Worm (Caenorhabditis elegans) whole organism, dauer: ENCODE measurements around the gene dnj-8.

Experiments used
- unc-62 ChIP-seq: sonication (generic microtip); optimal IDR thresholded peaks from 2 replicates; lab custom pipeline; 2017; ENCODE audit warnings: missing biosample characterization, missing genetic modification reagents, missing genetic modification characterization

The dnj-8 gene

DNA sequence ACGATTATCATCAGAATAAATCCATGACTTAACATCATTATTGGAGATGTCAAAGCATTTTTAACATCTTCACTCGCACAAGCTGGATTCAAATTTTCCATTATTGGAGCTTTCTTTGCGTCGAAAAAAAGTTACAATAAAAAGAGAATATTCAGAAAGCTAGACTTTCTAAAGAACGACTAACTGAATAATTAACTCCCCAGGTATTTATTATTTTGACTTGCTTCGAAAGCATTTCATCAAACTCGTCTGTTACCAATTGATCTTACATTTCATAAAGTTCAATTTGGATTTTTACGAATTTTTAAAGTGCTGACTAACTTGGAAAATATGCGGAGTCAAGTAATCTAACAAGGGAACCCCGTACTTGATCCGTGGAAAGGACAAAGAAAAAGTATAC lies 22.2 kb downstream of the dnj-8 start, which contains the start of gene sra-29:
Gene sra-29 (minus strand): TSS at position 101 of the 400 bp plus-strand sequence.
- no peak for TF ChIP-seq unc-62 (GFP tag; lab: Kevin White, UChicago)

DNA sequence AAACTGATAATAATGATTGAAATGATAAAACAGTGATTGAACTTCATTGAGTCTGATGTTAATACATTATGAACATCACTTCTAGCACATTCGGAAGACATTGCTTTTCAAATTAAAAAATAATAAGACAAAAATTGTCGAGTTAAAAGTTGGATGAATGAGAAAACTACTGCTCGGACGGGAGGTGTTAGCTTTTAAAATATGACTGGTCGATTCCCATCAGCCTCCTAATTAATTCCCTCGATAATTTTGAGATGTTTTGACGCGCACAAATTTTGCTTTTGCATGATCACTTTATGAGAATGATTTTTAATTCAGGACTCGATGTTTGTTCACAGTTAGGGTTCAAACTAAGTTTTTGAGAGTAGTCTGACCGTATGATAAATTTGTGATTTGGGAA lies 24.2 kb downstream of the dnj-8 start, which contains the start of gene sra-28:
Gene sra-28 (minus strand): TSS at position 101 of the 400 bp plus-strand sequence.
- no peak for TF ChIP-seq unc-62 (GFP tag; lab: Kevin White, UChicago)

DNA sequence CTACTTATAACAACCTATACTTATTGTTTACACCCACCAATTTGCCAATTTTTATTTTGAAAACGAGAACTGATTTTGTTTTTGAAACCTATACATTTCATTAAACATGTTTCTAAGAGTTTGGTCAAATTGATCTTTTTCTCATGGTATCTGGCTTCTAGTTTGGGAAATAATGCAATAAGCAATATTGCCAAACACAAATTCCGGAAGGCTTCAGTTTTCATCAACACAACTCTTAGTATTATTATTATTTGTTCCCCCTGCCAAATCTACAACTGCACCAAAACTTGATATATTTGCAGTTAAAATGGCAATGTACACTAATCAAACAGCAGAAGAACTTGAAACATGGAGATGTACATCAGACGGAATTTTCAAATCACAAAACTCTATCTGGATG lies 29.2 kb downstream of the dnj-8 start, which contains the start of gene sra-27:
Gene sra-27 (plus strand): TSS at position 301 of the 400 bp plus-strand sequence.
- no peak for TF ChIP-seq unc-62 (GFP tag; lab: Kevin White, UChicago)

DNA sequence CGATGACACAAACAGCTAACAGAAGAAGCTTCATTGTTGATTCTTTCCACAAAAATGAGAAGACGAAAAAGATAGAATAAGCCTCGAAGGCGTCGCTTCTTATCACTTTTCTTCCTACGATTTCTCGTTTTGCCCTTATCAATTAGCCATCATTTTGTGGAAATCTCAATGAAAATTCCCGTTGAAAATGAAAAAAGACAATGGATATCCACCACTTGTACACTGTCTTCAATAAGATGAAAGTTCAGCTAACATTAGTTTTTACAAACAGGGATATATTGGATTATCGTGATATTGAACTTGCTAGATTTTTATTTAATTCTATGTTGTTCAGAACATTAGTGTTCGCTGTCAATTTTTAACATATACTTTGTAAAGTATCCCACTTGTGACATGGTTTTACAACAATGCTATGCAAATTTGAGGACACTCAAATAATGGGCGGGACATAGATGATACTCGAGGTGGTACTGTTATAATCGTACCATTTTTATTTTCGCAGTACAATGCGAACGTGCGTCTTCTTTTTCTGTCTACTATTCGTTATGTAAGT lies 31.2 kb downstream of the dnj-8 start, which contains the start of the genes F18C5.5 and F18C5.9:
Gene F18C5.5 (minus strand): TSS at position 101 of the 553 bp plus-strand sequence.
Gene F18C5.9 (plus strand): TSS at position 503 of the 553 bp plus-strand sequence.
- TF ChIP-seq unc-62 (GFP tag; lab: Kevin White, UChicago) = no peak

DNA sequence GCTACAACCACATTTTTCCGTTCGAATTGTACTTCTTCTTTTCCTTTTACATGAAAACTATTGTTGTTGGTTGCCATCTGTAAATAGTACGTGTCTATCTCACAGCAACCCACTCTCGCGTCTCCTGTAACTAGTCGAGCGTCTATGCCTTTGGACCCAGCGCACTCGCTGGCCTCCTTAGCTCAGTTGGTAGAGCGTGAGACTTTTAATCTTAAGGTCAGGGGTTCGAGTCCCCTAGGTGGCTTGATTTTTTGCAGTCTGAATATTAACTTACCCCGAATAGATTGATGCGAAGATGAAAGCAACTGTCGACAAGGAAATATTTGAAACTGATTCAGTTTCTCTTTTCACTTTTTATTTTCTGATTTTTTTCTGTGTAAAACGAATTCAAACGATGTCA lies 32.8 kb downstream of the dnj-8 start, which contains the start of gene mpz-3:
Gene mpz-3 (minus strand): TSS at position 320 of the 400 bp plus-strand sequence.
- no peak for TF ChIP-seq unc-62 (GFP tag; lab: Kevin White, UChicago)

DNA sequence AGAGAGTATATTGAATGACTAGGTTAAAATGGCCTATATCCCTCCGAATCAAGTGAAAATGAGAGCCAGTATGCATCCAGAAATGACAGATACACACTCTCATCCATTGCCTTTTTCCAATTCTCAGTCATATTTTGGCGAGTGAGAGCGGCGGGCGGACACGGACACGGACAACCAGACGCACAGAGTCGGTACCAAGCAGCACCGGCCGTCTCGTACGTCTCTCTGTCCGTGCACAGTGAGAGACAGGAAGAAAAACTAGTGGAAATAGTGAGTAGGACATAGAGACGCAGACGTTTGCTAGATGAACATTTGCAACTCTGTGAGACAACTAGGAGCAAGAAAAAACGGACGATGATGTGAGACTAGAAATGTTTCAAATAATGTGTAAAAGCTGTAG lies 34.6 kb downstream of the dnj-8 start:
- TF ChIP-seq unc-62 (GFP tag; lab: Kevin White, UChicago) = no peak

DNA sequence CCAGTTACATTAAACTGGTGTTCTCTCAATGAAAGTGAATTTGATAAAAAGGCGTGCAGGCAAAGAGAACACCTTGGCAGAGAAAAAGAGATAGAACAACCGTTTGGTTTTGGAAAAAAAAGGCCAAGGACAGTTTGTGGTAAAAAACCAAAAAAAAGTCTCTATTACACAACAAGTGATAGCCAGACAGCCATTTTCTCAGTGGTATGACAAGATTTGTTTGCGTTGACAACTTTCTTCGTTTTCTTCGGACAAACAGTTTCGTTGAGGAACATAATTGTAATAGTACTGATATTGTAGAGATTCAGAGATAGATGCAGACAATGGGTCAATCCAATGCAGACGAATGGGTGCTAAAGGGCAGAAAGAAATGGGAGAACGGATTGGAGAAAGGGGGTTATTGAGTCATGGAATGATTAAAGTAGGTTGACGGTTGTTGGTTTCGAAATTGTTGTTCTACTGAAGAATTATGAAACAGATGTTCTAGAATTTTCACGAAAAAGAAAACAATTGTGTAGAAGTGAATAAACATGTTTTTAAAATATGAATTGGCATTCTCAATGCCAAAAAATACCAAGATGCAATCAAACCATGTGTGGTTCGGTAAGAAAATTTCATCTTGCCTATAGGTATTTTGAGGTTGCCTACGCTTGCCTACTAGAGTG lies 35.5 kb downstream of the dnj-8 start:
- no peak for TF ChIP-seq unc-62 (GFP tag; lab: Kevin White, UChicago)

DNA sequence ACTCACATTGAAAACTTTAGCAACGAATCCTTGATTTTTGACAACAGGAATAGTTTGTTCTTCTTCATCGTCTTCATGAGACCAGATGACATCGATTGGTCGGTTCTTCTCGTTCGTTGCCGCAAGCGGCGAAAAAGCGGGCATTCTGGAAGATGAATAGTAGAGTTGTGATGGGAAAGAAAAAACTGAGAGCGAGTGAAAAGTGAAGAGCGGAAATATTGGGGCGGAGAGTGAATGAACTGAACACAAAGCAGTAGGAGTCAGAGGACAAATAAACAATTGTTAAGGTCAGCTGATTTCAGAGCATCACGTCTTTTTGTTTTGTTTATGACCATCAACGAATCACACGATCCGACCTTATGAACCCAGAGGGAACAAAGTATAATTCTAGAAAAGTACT lies 36.6 kb downstream of the dnj-8 start, which contains the start of gene F18C5.10:
Gene F18C5.10 (minus strand): TSS at position 145 of the 400 bp plus-strand sequence.
- no peak for TF ChIP-seq unc-62 (GFP tag; lab: Kevin White, UChicago)

DNA sequence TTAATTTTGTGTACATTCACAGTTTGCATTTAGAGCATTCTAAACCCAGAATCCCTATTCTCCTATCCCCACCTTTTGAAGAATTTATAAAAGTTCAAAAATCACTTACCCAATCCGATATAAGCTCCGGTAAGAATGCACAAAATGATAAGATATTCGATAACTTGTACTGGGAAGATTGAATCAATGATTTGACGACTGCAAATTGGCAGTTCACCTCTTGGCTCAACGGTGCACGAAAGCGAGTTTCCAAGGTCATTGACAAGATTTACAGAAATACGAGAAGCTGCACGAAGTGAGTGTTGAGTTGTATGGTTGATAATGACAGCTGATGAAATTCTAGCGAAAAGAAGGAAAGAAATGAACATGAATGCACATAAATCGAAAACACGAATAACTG lies 37.6 kb downstream of the dnj-8 start:
- TF ChIP-seq unc-62 (GFP tag; lab: Kevin White, UChicago) = no peak

DNA sequence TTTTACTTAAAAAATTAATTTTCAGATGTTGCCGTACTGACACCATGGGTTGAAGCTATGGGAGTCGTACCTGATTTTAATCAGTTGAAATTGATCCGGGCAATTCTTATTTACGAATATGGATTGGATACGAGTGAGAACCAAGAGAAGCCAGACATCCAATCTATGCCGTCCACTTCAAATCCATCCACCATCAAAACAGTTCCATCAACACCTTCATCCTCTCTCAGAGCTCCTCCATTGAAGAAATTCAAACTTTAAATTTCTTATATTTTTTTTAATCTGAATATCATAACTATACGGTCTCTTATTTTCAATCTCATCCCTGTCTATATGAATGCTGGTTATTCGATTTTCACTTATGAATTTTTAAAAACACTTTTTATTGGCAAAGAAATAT lies 39.0 kb downstream of the dnj-8 start:
- TF ChIP-seq unc-62 (GFP tag; lab: Kevin White, UChicago) = no peak

DNA sequence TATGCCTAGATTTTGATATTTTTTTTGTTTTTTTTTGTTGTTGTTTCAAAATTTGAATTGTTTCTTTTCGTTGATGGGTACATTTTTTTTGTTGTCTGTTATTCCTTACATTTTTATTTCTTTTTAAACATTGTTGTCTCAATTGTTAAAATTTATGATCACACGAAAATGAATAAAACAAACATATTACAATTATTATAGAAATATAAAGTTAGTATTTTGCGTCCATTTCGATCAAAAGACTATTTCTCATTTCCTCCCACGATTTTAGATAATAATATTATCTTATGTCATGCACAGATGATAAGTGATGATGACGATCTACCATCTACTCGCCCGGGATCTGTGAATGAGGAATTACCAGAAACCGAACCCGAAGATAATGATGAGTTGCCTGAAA lies 43.2 kb downstream of the dnj-8 start, which contains the start of gene wrn-1:
Gene wrn-1 (plus strand): TSS at position 301 of the 400 bp plus-strand sequence.
- no peak for TF ChIP-seq unc-62 (GFP tag; lab: Kevin White, UChicago)

DNA sequence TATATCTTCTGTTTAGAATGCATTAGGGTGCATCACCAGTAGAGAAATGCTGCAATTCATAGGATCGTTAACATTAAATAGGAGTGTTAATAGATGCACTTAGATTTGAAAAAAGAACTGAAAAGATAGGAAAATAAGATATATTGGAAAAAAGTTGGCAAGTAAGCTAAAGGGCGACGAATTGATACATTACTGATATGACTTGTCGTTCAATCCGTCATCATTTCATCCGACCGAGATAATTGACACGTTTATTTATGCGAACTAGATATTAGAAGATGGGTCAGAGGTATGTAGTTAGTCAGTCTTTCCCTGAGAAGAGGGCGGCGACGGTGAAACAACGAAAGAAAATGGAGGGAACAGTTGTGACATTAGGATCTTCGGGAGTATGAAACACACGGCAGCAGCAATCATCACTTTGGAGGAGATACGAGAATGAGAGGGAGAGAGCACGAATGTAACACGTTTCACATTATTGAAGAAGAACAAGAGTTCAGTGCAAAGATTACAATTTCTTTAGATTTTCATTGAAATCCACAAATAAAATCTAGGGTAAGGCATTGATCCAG lies 53.0 kb downstream of the dnj-8 start, which contains the start of gene lron-15:
Gene lron-15 (minus strand): TSS at position 51 of the 569 bp plus-strand sequence.
- TF ChIP-seq unc-62 (GFP tag; lab: Kevin White, UChicago) = no peak
